Fruit fly (Drosophila melanogaster): ENCODE results near the gene CG3638.

DNA sequence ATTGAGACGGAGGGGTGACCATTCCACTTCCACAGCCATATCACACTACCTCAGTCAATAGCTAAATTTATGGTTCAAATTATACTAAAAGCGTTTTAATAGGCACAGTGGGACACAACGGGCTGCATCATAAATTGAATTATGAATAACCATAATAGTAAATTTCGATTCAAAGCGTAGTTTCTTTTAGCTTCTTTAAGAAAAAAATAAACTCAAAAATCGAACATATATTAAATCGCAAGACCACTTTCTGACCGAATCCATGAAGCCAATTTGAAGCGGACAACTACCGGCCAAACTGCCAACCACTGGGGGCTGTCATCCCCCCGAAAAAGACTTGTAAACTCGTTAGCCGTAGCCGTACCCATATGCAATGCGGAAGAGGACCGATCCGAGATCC, 55.6 kb downstream of the CG3638 start:
- TF ChIP-seq Opbp (GFP tag; IDR thresholded peaks at IDR 0.05; ENCODE audit: partially characterized antibody) (no peak), lola (GFP tag; optimal IDR thresholded peaks at IDR 0.05) (no peak)

Data from whole organism, embryonic.